Fruit fly (Drosophila melanogaster) whole organism, prepupa: ENCODE measurements around the gene CG11560.

Source experiments
- Blimp-1 ChIP-seq: fragments of 200-800 bp; sonication (Bioruptor generic); optimal IDR thresholded peaks from 3 replicates; lab custom pipeline; 2017; ENCODE audit warnings: missing biosample characterization, missing genetic modification characterization, mild to moderate bottlenecking, moderate library complexity, missing genetic modification reagents
- CG10631 ChIP-seq: fragments of 200-800 bp; sonication (Bioruptor generic); optimal IDR thresholded peaks from 2 replicates; lab custom pipeline; 2016; ENCODE audit warnings: missing biosample characterization, missing genetic modification characterization
- CG10669 ChIP-seq: fragments of 200-800 bp; sonication (Bioruptor generic); optimal IDR thresholded peaks from 3 replicates; lab custom pipeline; 2018; ENCODE audit warnings: missing biosample characterization, mild to moderate bottlenecking, missing genetic modification characterization, moderate library complexity
- CG11294 ChIP-seq: fragments of 200-800 bp; sonication (Bioruptor generic); IDR thresholded peaks from 2 replicates; pipeline ENCODE4 v1.3.6; 2022; ENCODE audit warnings: missing biosample characterization, missing genetic modification characterization
- CG11902 ChIP-seq: fragments of 200-800 bp; sonication (Bioruptor generic); optimal IDR thresholded peaks from 3 replicates; lab custom pipeline; 2016; ENCODE audit warnings: missing biosample characterization, missing genetic modification characterization
- CG15336 ChIP-seq: fragments of 200-800 bp; sonication (Bioruptor generic); IDR thresholded peaks from 2 replicates; pipeline ENCODE4 v1.3.6; 2022; ENCODE audit warnings: missing biosample characterization, missing genetic modification characterization
- CG1621 ChIP-seq: fragments of 200-800 bp; sonication (Bioruptor generic); optimal IDR thresholded peaks from 3 replicates; lab custom pipeline; 2018; ENCODE audit warnings: missing biosample characterization, mild to moderate bottlenecking, missing genetic modification characterization
- CG3032 ChIP-seq: fragments of 200-800 bp; optimal IDR thresholded peaks from 2 replicates; lab custom pipeline; 2019; ENCODE audit warnings: missing biosample characterization, mild to moderate bottlenecking, missing genetic modification characterization, moderate library complexity
- CG32006 ChIP-seq: fragments of 200-800 bp; sonication (Bioruptor generic); optimal IDR thresholded peaks from 3 replicates; lab custom pipeline; 2017; ENCODE audit warnings: missing biosample characterization, mild to moderate bottlenecking, missing genetic modification characterization
- CG34406 ChIP-seq: fragments of 200-800 bp; sonication (Bioruptor generic); optimal IDR thresholded peaks from 3 replicates; lab custom pipeline; 2016; ENCODE audit warnings: missing biosample characterization, missing genetic modification characterization
- CG3919 ChIP-seq: fragments of 200-800 bp; sonication (Bioruptor generic); optimal IDR thresholded peaks from 3 replicates; lab custom pipeline; 2016; ENCODE audit warnings: missing biosample characterization, missing genetic modification characterization
- CG4318 ChIP-seq: fragments of 200-800 bp; sonication (Bioruptor generic); optimal IDR thresholded peaks from 3 replicates; lab custom pipeline; 2017; ENCODE audit warnings: missing biosample characterization, mild to moderate bottlenecking, missing genetic modification characterization
- CG6163 ChIP-seq: fragments of 200-800 bp; sonication (Bioruptor generic); IDR thresholded peaks from 3 replicates; pipeline ENCODE4 v1.3.6; 2022; ENCODE audit warnings: missing biosample characterization, missing genetic modification characterization
- CG6792 ChIP-seq: fragments of 200-800 bp; sonication (Bioruptor generic); optimal IDR thresholded peaks from 3 replicates; lab custom pipeline; 2016; ENCODE audit warnings: missing biosample characterization, missing genetic modification characterization
- CG6854 ChIP-seq: fragments of 200-800 bp; sonication (Bioruptor generic); optimal IDR thresholded peaks from 2 replicates; lab custom pipeline; 2017; ENCODE audit warnings: missing biosample characterization, mild to moderate bottlenecking, missing genetic modification characterization
- CG7368 ChIP-seq: fragments of 200-800 bp; sonication (Bioruptor generic); optimal IDR thresholded peaks from 3 replicates; lab custom pipeline; 2016; ENCODE audit warnings: missing biosample characterization, missing genetic modification characterization
- CG8319 ChIP-seq: fragments of 200-800 bp; sonication (Bioruptor generic); optimal IDR thresholded peaks from 3 replicates; lab custom pipeline; 2016; ENCODE audit warnings: missing biosample characterization, missing genetic modification characterization
- CG8632 ChIP-seq: fragments of 200-800 bp; sonication (Bioruptor generic); optimal IDR thresholded peaks from 3 replicates; lab custom pipeline; 2016; ENCODE audit warnings: missing biosample characterization, missing genetic modification characterization
- CG9139 ChIP-seq: fragments of 200-800 bp; sonication (Bioruptor generic); optimal IDR thresholded peaks from 3 replicates; lab custom pipeline; 2017; ENCODE audit warnings: missing biosample characterization, mild to moderate bottlenecking, missing genetic modification characterization
- Eip75B ChIP-seq: fragments of 200-800 bp; sonication (Bioruptor generic); optimal IDR thresholded peaks from 3 replicates; lab custom pipeline; 2016; ENCODE audit warnings: missing biosample characterization, missing genetic modification characterization
- Eip78C ChIP-seq: fragments of 200-800 bp; sonication (Bioruptor generic); peaks from one replicate; lab custom pipeline; 2016; ENCODE audit warnings: missing biosample characterization, missing genetic modification characterization
- Eip93F ChIP-seq: fragments of 200-800 bp; sonication (Bioruptor generic); optimal IDR thresholded peaks from 2 replicates; lab custom pipeline; 2016; ENCODE audit warnings: missing biosample characterization, mild to moderate bottlenecking, missing genetic modification characterization
- Ets21C ChIP-seq: fragments of 200-800 bp; sonication (Bioruptor generic); optimal IDR thresholded peaks from 3 replicates; lab custom pipeline; 2016; ENCODE audit warnings: missing biosample characterization, missing genetic modification characterization
- Ets96B ChIP-seq: fragments of 200-800 bp; optimal IDR thresholded peaks from 2 replicates; lab custom pipeline; 2019; ENCODE audit warnings: missing biosample characterization, mild to moderate bottlenecking, missing genetic modification characterization, moderate library complexity
- Gug ChIP-seq: fragments of 200-800 bp; sonication (Bioruptor generic); IDR thresholded peaks from 2 replicates; pipeline ENCODE4 v1.3.6; 2022; ENCODE audit warnings: missing biosample characterization, missing genetic modification characterization
- Hr39 ChIP-seq: fragments of 200-800 bp; sonication (Bioruptor generic); optimal IDR thresholded peaks from 2 replicates; lab custom pipeline; 2016; ENCODE audit warnings: missing biosample characterization, missing genetic modification characterization
- Hr4 ChIP-seq: fragments of 200-800 bp; sonication (Bioruptor generic); optimal IDR thresholded peaks from 3 replicates; lab custom pipeline; 2016; ENCODE audit warnings: missing biosample characterization, missing genetic modification characterization
- Sox102F ChIP-seq: fragments of 200-800 bp; sonication (Bioruptor generic); optimal IDR thresholded peaks from 2 replicates; lab custom pipeline; 2016; ENCODE audit warnings: missing biosample characterization, mild to moderate bottlenecking, missing genetic modification characterization
- Sox14 ChIP-seq: fragments of 200-800 bp; sonication (Bioruptor generic); optimal IDR thresholded peaks from 3 replicates; lab custom pipeline; 2016; ENCODE audit warnings: missing biosample characterization, missing genetic modification characterization
- Sox15 ChIP-seq: fragments of 200-800 bp; sonication (Bioruptor generic); optimal IDR thresholded peaks from 3 replicates; lab custom pipeline; 2016; ENCODE audit warnings: missing biosample characterization, missing genetic modification characterization
- achi ChIP-seq: fragments of 200-800 bp; sonication (Bioruptor generic); optimal IDR thresholded peaks from 3 replicates; lab custom pipeline; 2016; ENCODE audit warnings: missing biosample characterization, missing genetic modification characterization
- acj6 ChIP-seq: fragments of 200-800 bp; sonication (Bioruptor generic); optimal IDR thresholded peaks from 3 replicates; lab custom pipeline; 2016; ENCODE audit warnings: missing biosample characterization, missing genetic modification characterization
- eg ChIP-seq: fragments of 200-800 bp; sonication (Bioruptor generic); IDR thresholded peaks from 3 replicates; pipeline ENCODE4 v1.3.6; 2022; ENCODE audit warnings: missing biosample characterization, missing genetic modification characterization
- esn ChIP-seq: fragments of 200-800 bp; sonication (Bioruptor generic); optimal IDR thresholded peaks from 2 replicates; lab custom pipeline; 2016; ENCODE audit warnings: missing biosample characterization, mild to moderate bottlenecking, missing genetic modification characterization, moderate library complexity
- fd85E ChIP-seq: fragments of 200-800 bp; sonication (Bioruptor generic); optimal IDR thresholded peaks from 3 replicates; lab custom pipeline; 2016; ENCODE audit warnings: missing biosample characterization, missing genetic modification characterization
- fkh ChIP-seq: fragments of 200-800 bp; sonication (Bioruptor generic); optimal IDR thresholded peaks from 3 replicates; lab custom pipeline; 2017; ENCODE audit warnings: missing biosample characterization, mild to moderate bottlenecking, missing genetic modification characterization, moderate library complexity
- net ChIP-seq: fragments of 200-800 bp; sonication (Bioruptor generic); optimal IDR thresholded peaks from 3 replicates; lab custom pipeline; 2016; ENCODE audit warnings: missing biosample characterization, missing genetic modification characterization
- pdm3 ChIP-seq: fragments of 200-800 bp; sonication (Bioruptor generic); optimal IDR thresholded peaks from 3 replicates; lab custom pipeline; 2016; ENCODE audit warnings: missing biosample characterization, missing genetic modification characterization
- salr ChIP-seq, 2 experiments: fragments of 200-800 bp; sonication (Bioruptor generic); optimal IDR thresholded peaks; 3 replicates each; lab custom pipeline; 2016 to 2018; ENCODE audit warnings: missing biosample characterization in 2 of 2, missing genetic modification characterization in 2 of 2, mild to moderate bottlenecking in 1 of 2
- svp ChIP-seq: fragments of 200-800 bp; sonication (Bioruptor generic); peaks from one replicate; lab custom pipeline; 2016; ENCODE audit warnings: missing biosample characterization, missing genetic modification characterization
- topi ChIP-seq: fragments of 200-800 bp; sonication (Bioruptor generic); optimal IDR thresholded peaks from 3 replicates; lab custom pipeline; 2016; ENCODE audit warnings: missing biosample characterization, missing genetic modification characterization

Gene CG11560

DNA sequence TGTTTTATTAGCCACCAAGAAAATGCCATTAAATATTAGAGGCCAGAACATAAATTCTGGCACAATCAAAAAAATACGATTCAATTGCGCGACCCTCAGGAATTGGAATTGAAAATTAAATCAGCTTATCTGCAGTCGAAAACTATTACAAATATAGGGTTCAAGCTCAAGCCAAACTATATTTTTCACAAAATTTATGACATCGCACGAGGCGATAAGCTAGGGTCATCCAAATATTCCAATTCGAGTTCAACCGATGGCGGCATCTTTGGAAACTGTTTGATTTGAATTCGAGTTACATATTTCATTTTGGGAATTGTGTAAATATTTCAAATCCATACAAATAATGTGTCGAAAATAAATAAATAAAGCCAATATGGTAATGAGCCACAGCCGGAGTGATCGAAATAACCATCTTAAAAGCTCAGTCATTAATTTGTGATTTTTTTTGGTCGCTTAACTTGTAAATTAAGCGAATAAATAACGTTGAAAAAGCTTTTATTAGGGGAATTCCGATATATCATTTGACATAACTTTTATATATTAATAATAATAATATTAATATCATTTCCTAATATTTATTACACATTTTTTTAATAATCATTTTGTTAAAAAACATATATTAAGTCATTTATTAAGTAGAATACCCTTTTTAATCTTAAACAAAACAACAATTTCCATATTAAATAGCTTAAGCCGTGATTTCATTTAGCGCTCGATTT lies 34.7 kb upstream of the CG11560 start:
- TF ChIP-seq CG7368 (GFP tag; lab: Kevin White, UChicago) = no peak
- no peak for TF ChIP-seq CG10631
- peak; percentile 2 for TF ChIP-seq fkh
- no peak for TF ChIP-seq CG8319
- TF ChIP-seq Eip75B (GFP tag; lab: Kevin White, UChicago) = no peak
- TF ChIP-seq Hr39 = no peak
- TF ChIP-seq Ets21C (GFP tag; lab: Kevin White, UChicago) = no peak
- peak; percentile 19 for TF ChIP-seq svp
- TF ChIP-seq fd85E (GFP tag; lab: Kevin White, UChicago) = no peak

DNA sequence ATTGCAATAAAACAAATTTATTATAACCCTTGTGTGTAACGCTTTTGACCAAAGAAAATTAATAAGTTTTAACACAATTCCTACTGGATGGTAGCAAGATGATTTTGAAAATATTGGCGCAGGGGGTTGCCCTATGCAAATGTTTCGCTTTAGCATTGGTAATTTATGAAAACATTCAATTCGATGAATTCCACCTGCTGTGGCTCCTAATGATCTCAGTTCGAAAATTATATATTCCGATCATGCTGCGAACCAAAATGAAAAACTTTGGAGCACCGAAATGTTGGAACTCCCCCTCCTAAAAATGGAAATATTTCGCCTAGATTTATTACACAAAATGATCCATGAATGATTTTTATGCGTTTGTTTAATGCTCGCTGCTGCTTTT lies 34.1 kb upstream of the CG11560 start:
- TF ChIP-seq Eip93F (GFP tag; lab: Kevin White, UChicago) (no peak), CG34406 (GFP tag; lab: Kevin White, UChicago) (no peak), salr (GFP tag; optimal IDR thresholded peaks at IDR 0.05; lab: Kevin White, UChicago) (no peak), CG4318 (GFP tag; lab: Kevin White, UChicago) (no peak), esn (GFP tag; lab: Kevin White, UChicago) (no peak), net (GFP tag; lab: Kevin White, UChicago) (no peak), Gug (GFP tag; lab: Robert Waterston, UW) (no peak), CG3032 (tag; lab: Kevin White, UChicago) (no peak), fd85E (GFP tag; lab: Kevin White, UChicago) (no peak), CG11294 (GFP tag; lab: Robert Waterston, UW) (no peak), Eip78C (GFP tag; lab: Kevin White, UChicago) (no peak), CG1621 (no peak), Hr4 (GFP tag; lab: Kevin White, UChicago) (no peak), CG6792 (GFP tag; lab: Kevin White, UChicago) (no peak)

DNA sequence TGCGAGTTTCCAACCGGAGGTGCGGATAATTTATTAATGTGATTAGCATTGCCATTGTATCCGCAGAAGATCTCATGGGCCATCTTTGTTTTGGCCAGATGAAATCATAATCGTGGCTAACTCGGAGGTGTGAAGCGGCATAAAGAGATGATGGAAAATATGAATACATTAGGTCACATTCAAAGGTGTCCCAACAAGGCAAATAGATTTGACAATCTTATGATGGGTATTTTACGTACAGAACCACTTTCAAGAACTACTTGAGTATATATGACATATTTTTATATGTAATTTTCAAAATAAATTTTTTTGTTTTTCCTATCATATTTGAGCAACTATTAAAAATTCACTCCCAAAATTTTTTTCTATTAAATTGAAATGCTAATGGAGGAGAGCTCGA lies 31.5 kb upstream of the CG11560 start, which contains the start of gene CG17154:
Gene CG17154, plus strand, starts transcription at position 301 of the 400 bp plus-strand sequence.
- peak; percentile 14 for TF ChIP-seq Eip78C (GFP tag; lab: Kevin White, UChicago)
- no peak for TF ChIP-seq CG6854 (GFP tag; lab: Kevin White, UChicago)
- TF ChIP-seq, all 60 proteins: peak for 1

DNA sequence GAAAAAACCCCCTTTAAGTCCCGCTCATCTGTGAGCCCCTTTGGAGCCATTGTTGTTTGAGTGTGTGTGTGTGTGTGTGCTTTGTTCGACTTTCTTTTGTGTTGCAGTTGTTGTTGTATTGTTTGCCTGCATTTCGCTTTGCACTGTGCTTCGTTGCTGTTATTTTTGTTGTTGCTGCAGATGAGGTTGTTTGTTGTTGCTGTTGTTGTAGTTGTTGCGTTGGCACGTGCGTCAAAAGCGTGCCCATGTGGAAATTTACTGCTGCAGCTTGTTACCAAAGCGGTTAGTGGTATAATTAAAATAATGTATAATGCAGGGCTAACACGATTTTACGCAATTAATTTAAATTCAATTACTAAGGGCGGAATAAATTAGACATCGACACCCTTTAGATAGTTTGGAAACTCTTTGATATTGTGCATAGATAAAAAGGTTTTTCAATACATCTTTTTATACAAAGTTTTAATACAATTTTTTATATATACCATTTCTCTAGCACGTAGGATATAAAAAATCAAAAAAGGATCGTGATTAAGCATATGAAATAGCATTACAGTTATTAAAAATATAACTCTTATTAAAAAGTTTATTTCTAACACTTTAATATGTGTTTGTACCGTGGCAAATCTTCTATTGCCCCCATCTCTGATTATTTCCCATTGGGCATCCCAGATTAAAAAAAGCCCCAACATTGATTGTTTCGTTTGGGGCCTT lies 29.5 kb upstream of the CG11560 start:
- TF ChIP-seq CG9139 (no peak), CG6854 (GFP tag; lab: Kevin White, UChicago) (peak; percentile 40), CG10631 (peak; percentile 40), Hr39 (peak; percentile 54), CG8632 (GFP tag; lab: Kevin White, UChicago) (peak; percentile 47), Sox15 (GFP tag; lab: Kevin White, UChicago) (peak; percentile 15), CG7368 (GFP tag; lab: Kevin White, UChicago) (no peak), achi (GFP tag; lab: Kevin White, UChicago) (peak; percentile 56), Blimp-1 (GFP tag; lab: Kevin White, UChicago) (peak; percentile 40), svp (peak; percentile 74), Eip75B (GFP tag; lab: Kevin White, UChicago) (peak; percentile 18), Eip78C (GFP tag; lab: Kevin White, UChicago) (peak; percentile 75), Gug (GFP tag; lab: Robert Waterston, UW) (no peak), fd85E (GFP tag; lab: Kevin White, UChicago) (no peak), CG3919 (GFP tag; lab: Kevin White, UChicago) (peak; percentile 55), CG15336 (GFP tag; lab: Robert Waterston, UW) (no peak), CG6163 (GFP tag; lab: Robert Waterston, UW) (peak; percentile 61; the same call in 2 of the 3 replicates), CG10669 (GFP tag; lab: Kevin White, UChicago) (no peak), CG6792 (GFP tag; lab: Kevin White, UChicago) (peak; percentile 18), eg (GFP tag; lab: Robert Waterston, UW) (0 out of 3 replicates have a peak, but pooled peaks have one; percentile 19), CG4318 (GFP tag; lab: Kevin White, UChicago) (no peak), CG32006 (GFP tag; lab: Kevin White, UChicago) (peak; percentile 52), CG8319 (peak; percentile 33), Sox102F (peak; percentile 64), CG11902 (GFP tag; lab: Kevin White, UChicago) (no peak), CG3032 (tag; lab: Kevin White, UChicago) (peak; percentile 14), acj6 (GFP tag; lab: Kevin White, UChicago) (peak; percentile 44), Sox14 (GFP tag; lab: Kevin White, UChicago) (peak; percentile 74), CG1621 (no peak), topi (peak; percentile 45), Ets96B (tag; lab: Kevin White, UChicago) (peak; percentile 5), CG34406 (GFP tag; lab: Kevin White, UChicago) (peak; percentile 58), Ets21C (GFP tag; lab: Kevin White, UChicago) (peak; percentile 23), CG11294 (GFP tag; lab: Robert Waterston, UW) (no peak), pdm3 (peak; percentile 66)
